Worm (Caenorhabditis elegans) whole organism, L1 larva: Measurements from ENCODE around the gene nlp-58.

Source experiments
- C04F5.9 ChIP-seq: sonication (generic microtip); optimal IDR thresholded peaks from 2 replicates; lab custom pipeline; 2016; ENCODE audit warnings: missing genetic modification characterization, missing compliant biosample characterization
- C34B4.2 ChIP-seq: sonication (generic microtip); optimal IDR thresholded peaks from 2 replicates; lab custom pipeline; 2017; ENCODE audit warnings: mild to moderate bottlenecking, missing genetic modification characterization, missing compliant biosample characterization
- F16B12.6 ChIP-seq: fragments of 150-350 bp; optimal IDR thresholded peaks from 2 replicates; lab custom pipeline; 2014; ENCODE audit warnings: missing biosample characterization, missing genetic modification characterization
- Y116A8C.19 ChIP-seq: sonication (generic microtip); optimal IDR thresholded peaks from 2 replicates; lab custom pipeline; 2016; ENCODE audit warnings: missing compliant biosample characterization, missing genetic modification characterization, borderline replicate concordance
- aly-2 ChIP-seq: fragments of 150-350 bp; optimal IDR thresholded peaks from 2 replicates; lab custom pipeline; 2014; ENCODE audit warnings: missing biosample characterization, missing genetic modification characterization
- blmp-1 ChIP-seq: fragments of 150-350 bp; optimal IDR thresholded peaks from 2 replicates; lab custom pipeline; 2014; ENCODE audit warnings: missing biosample characterization, missing genetic modification characterization
- ceh-82 ChIP-seq, 3 experiments: fragments of 150-350 bp in 1 of 3; sonication (generic microtip) in 2 of 3; optimal IDR thresholded peaks; 2 replicates each; lab custom pipeline; 2014 to 2017; ENCODE audit warnings: missing biosample characterization in 3 of 3, missing genetic modification characterization in 3 of 3
- ceh-88 ChIP-seq: fragments of 200-800 bp; sonication (Bioruptor generic); IDR thresholded peaks from 2 replicates; pipeline ENCODE4 v1.3.6; 2022; ENCODE audit warnings: missing genetic modification characterization, missing compliant biosample characterization
- ces-1 ChIP-seq: fragments of 150-350 bp; optimal IDR thresholded peaks from 2 replicates; lab custom pipeline; 2014; ENCODE audit warnings: missing biosample characterization, missing genetic modification reagents, missing genetic modification characterization
- efl-1 ChIP-seq, 4 experiments: fragments of 150-350 bp; optimal IDR thresholded peaks in 3 of 4; peaks in 1 of 4; 1 replicate in 1 of 4; 2 replicates in 3 of 4; lab custom pipeline; 2014; ENCODE audit warnings: missing biosample characterization in 2 of 4, missing genetic modification characterization in 2 of 4, missing genetic modification reagents in 2 of 4
- efl-3 ChIP-seq: fragments of 200-800 bp; sonication (Bioruptor generic); optimal IDR thresholded peaks from 2 replicates; lab custom pipeline; 2018; ENCODE audit warnings: mild to moderate bottlenecking, missing genetic modification characterization, missing compliant biosample characterization
- egl-13 ChIP-seq: sonication (generic microtip); optimal IDR thresholded peaks from 2 replicates; lab custom pipeline; 2016; ENCODE audit warnings: missing genotype, missing genetic modification reagents, missing genetic modification characterization, missing compliant biosample characterization
- fkh-10 ChIP-seq: sonication (generic microtip); optimal IDR thresholded peaks from 2 replicates; lab custom pipeline; 2017; ENCODE audit warnings: missing biosample characterization, missing genetic modification reagents, missing genetic modification characterization
- fkh-8 ChIP-seq: sonication (generic microtip); optimal IDR thresholded peaks from 2 replicates; lab custom pipeline; 2016; ENCODE audit warnings: mild to moderate bottlenecking, missing genetic modification characterization, missing compliant biosample characterization
- fos-1 ChIP-seq: fragments of 150-350 bp; optimal IDR thresholded peaks from 2 replicates; lab custom pipeline; 2014; ENCODE audit warnings: missing biosample characterization, missing genetic modification characterization
- grh-1 ChIP-seq: fragments of 200-800 bp; sonication (Bioruptor generic); IDR thresholded peaks from 2 replicates; pipeline ENCODE4 v1.3.6; 2022; ENCODE audit warnings: missing genetic modification reagents, missing genetic modification characterization, missing compliant biosample characterization
- hlh-4 ChIP-seq: sonication (generic microtip); optimal IDR thresholded peaks from 2 replicates; lab custom pipeline; 2016; ENCODE audit warnings: mild to moderate bottlenecking, missing genetic modification characterization, missing compliant biosample characterization
- isw-1 ChIP-seq: fragments of 200-800 bp; sonication (Bioruptor generic); IDR thresholded peaks from 2 replicates; pipeline ENCODE4 v1.3.6; 2022; ENCODE audit warnings: missing genetic modification characterization, missing compliant biosample characterization
- jun-1 ChIP-seq: fragments of 150-350 bp; optimal IDR thresholded peaks from 2 replicates; lab custom pipeline; 2014; ENCODE audit warnings: missing biosample characterization, missing genetic modification reagents, missing genetic modification characterization
- lin-14 ChIP-seq: fragments of 200-800 bp; sonication (Bioruptor generic); optimal IDR thresholded peaks from 2 replicates; lab custom pipeline; 2018; ENCODE audit warnings: mild to moderate bottlenecking, missing genetic modification characterization, moderate library complexity, missing compliant biosample characterization
- lin-15B ChIP-seq: fragments of 150-350 bp; sonication (generic microtip); optimal IDR thresholded peaks from 3 replicates; lab custom pipeline; 2014; ENCODE audit warnings: missing biosample characterization, missing genetic modification characterization
- lin-35 ChIP-seq, 2 experiments: fragments of 150-350 bp; optimal IDR thresholded peaks; 2 replicates each; lab custom pipeline; 2014; ENCODE audit warnings: missing biosample characterization in 2 of 2, missing genetic modification characterization in 2 of 2, missing genetic modification reagents in 2 of 2
- lsy-2 ChIP-seq, 2 experiments: fragments of 150-350 bp; optimal IDR thresholded peaks; 2 replicates each; lab custom pipeline; 2014; ENCODE audit warnings: missing biosample characterization in 2 of 2, missing genetic modification characterization in 2 of 2
- mab-9 ChIP-seq: fragments of 200-800 bp; sonication (Bioruptor generic); IDR thresholded peaks from 2 replicates; pipeline ENCODE4 v1.3.6; 2022; ENCODE audit warnings: missing genetic modification reagents, missing genetic modification characterization, missing compliant biosample characterization
- mef-2 ChIP-seq: fragments of 150-350 bp; optimal IDR thresholded peaks from 2 replicates; lab custom pipeline; 2014; ENCODE audit warnings: missing biosample characterization, missing genetic modification characterization
- mep-1 ChIP-seq: fragments of 150-350 bp; optimal IDR thresholded peaks from 2 replicates; lab custom pipeline; 2014; ENCODE audit warnings: missing biosample characterization, missing genetic modification characterization
- nhr-11 ChIP-seq: fragments of 150-350 bp; optimal IDR thresholded peaks from 2 replicates; lab custom pipeline; 2014; ENCODE audit warnings: missing biosample characterization, missing genetic modification characterization
- nhr-12 ChIP-seq: sonication (generic microtip); optimal IDR thresholded peaks from 2 replicates; lab custom pipeline; 2017; ENCODE audit warnings: missing biosample characterization, missing genetic modification characterization
- nhr-19 ChIP-seq: fragments of 200-800 bp; sonication (Bioruptor generic); conservative IDR thresholded peaks from 2 replicates; pipeline ENCODE4 v1.3.6; 2022; ENCODE audit warnings: missing genetic modification characterization, missing compliant biosample characterization
- nhr-20 ChIP-seq: sonication (generic microtip); optimal IDR thresholded peaks from 2 replicates; lab custom pipeline; 2016; ENCODE audit warnings: mild to moderate bottlenecking, missing genetic modification characterization, missing compliant biosample characterization
- nhr-237 ChIP-seq: fragments of 150-350 bp; optimal IDR thresholded peaks from 2 replicates; lab custom pipeline; 2014; ENCODE audit warnings: missing biosample characterization, missing genetic modification characterization
- nhr-47 ChIP-seq: sonication (generic microtip); optimal IDR thresholded peaks from 2 replicates; lab custom pipeline; 2016; ENCODE audit warnings: mild to moderate bottlenecking, missing genetic modification characterization, moderate library complexity, missing compliant biosample characterization
- nhr-76 ChIP-seq: sonication (generic microtip); optimal IDR thresholded peaks from 2 replicates; lab custom pipeline; 2017; ENCODE audit warnings: missing biosample characterization, missing genetic modification characterization
- nhr-77 ChIP-seq: fragments of 150-350 bp; optimal IDR thresholded peaks from 2 replicates; lab custom pipeline; 2014; ENCODE audit warnings: missing biosample characterization, missing genetic modification characterization
- nhr-90 ChIP-seq: sonication (generic microtip); optimal IDR thresholded peaks from 2 replicates; lab custom pipeline; 2016; ENCODE audit warnings: mild to moderate bottlenecking, missing genetic modification characterization, missing compliant biosample characterization; ENCODE audit not compliant: poor library complexity
- pax-3 ChIP-seq: fragments of 200-800 bp; sonication (Bioruptor generic); optimal IDR thresholded peaks from 2 replicates; lab custom pipeline; 2018; ENCODE audit warnings: mild to moderate bottlenecking, missing genetic modification characterization, moderate library complexity, missing compliant biosample characterization
- pqm-1 ChIP-seq: sonication (generic microtip); optimal IDR thresholded peaks from 3 replicates; lab custom pipeline; 2017; ENCODE audit warnings: missing biosample characterization, missing genetic modification characterization
- rnt-1 ChIP-seq: sonication (generic microtip); optimal IDR thresholded peaks from 2 replicates; lab custom pipeline; 2016; ENCODE audit warnings: mild to moderate bottlenecking, missing genetic modification characterization, moderate library complexity, missing compliant biosample characterization
- skn-1 ChIP-seq: fragments of 150-350 bp; optimal IDR thresholded peaks from 2 replicates; lab custom pipeline; 2014; ENCODE audit warnings: missing biosample characterization, missing genetic modification characterization
- sox-4 ChIP-seq: sonication (generic microtip); optimal IDR thresholded peaks from 2 replicates; lab custom pipeline; 2016; ENCODE audit warnings: missing genetic modification characterization, missing compliant biosample characterization
- sptf-1 ChIP-seq: fragments of 150-350 bp; optimal IDR thresholded peaks from 2 replicates; lab custom pipeline; 2014; ENCODE audit warnings: missing biosample characterization, missing genetic modification characterization
- swsn-7 ChIP-seq: sonication (generic microtip); optimal IDR thresholded peaks from 2 replicates; lab custom pipeline; 2016; ENCODE audit warnings: missing genetic modification characterization, missing compliant biosample characterization
- unc-86 ChIP-seq: sonication (generic microtip); optimal IDR thresholded peaks from 2 replicates; lab custom pipeline; 2016; ENCODE audit warnings: missing genetic modification characterization, missing compliant biosample characterization
- vab-15 ChIP-seq: sonication (generic microtip); optimal IDR thresholded peaks from 2 replicates; lab custom pipeline; 2017; ENCODE audit warnings: missing genotype, mild to moderate bottlenecking, missing genetic modification characterization, missing compliant biosample characterization
- xbp-1 ChIP-seq: sonication (generic microtip); optimal IDR thresholded peaks from 2 replicates; lab custom pipeline; 2016; ENCODE audit warnings: missing genetic modification characterization, missing compliant biosample characterization
- zag-1 ChIP-seq: fragments of 150-350 bp; optimal IDR thresholded peaks from 2 replicates; lab custom pipeline; 2014; ENCODE audit warnings: missing biosample characterization, missing genetic modification characterization
- ztf-4 ChIP-seq: fragments of 150-350 bp; optimal IDR thresholded peaks from 2 replicates; lab custom pipeline; 2014; ENCODE audit warnings: missing biosample characterization, missing genetic modification characterization

The nlp-58 gene

ce11 chrV:9977211-9977610 is 28.5 kb upstream of the nlp-58 start:
- no peak for TF ChIP-seq nhr-11
- TF ChIP-seq lin-14, result peak; percentile 18
- TF ChIP-seq fos-1 (tag; lab: Kevin White, UChicago), result no peak
- TF ChIP-seq nhr-90 (tag; lab: Kevin White, UChicago), result no peak
- TF ChIP-seq sptf-1 (tag; lab: Kevin White, UChicago), result no peak
- TF ChIP-seq pax-3 (tag; lab: Kevin White, UChicago), result no peak

DNA sequence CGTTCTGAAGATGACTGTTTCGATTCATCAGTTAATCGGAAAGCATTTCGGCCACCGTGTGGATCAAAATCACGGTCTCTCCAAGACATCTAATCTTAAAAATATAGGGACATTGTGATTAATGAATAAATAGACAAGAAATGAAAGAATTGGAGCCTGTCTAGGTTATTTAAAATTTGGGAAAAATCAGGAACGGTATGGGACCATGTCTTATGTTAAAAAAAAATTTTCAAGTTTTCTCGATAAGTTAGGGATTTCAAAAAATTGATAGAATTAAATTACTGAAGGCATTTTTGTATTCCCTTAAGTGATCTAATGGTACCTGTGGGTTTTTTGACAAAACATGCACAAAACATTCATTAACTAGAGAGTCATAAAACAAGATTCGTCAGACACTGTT is 27.4 kb upstream of the nlp-58 start, which contains the start of gene unc-41:
unc-41 (minus strand) TSS at position 101 of the 400 bp plus-strand sequence.
- no peak for TF ChIP-seq nhr-12

- no peak for TF ChIP-seq sox-4
- TF ChIP-seq nhr-47 (tag; lab: Kevin White, UChicago), result peak; percentile 31
- peak; percentile 13; the same call in 1 of the 2 replicates for TF ChIP-seq isw-1
- TF ChIP-seq grh-1 (GFP tag; lab: Robert Waterston, UW), result no peak
- peak; percentile 35 for TF ChIP-seq fkh-8 (tag; lab: Kevin White, UChicago)
- TF ChIP-seq fkh-10, result peak; percentile 67
- TF ChIP-seq lin-14, result peak; percentile 82
- TF ChIP-seq Y116A8C.19, result no peak
- peak; percentile 17 for TF ChIP-seq egl-13 (tag; lab: Kevin White, UChicago)
- no peak for TF ChIP-seq nhr-76 (tag; lab: Kevin White, UChicago)
- no peak for TF ChIP-seq nhr-19 (GFP tag; lab: Robert Waterston, UW)
- TF ChIP-seq efl-1 (optimal IDR thresholded peaks at IDR 0.05; lab: Kevin White, UChicago), result no peak
- TF ChIP-seq efl-1 (GFP tag; optimal IDR thresholded peaks at IDR 0.05 in 1 of 2; lab: Kevin White, UChicago), result peak in 1 of 2 experiments; percentile 72
- TF ChIP-seq ceh-82 (tag; optimal IDR thresholded peaks at IDR 0.05; lab: Kevin White, UChicago), result peak in 1 of 3 experiments; percentile 10
- TF ChIP-seq F16B12.6 (tag; lab: Kevin White, UChicago), result no peak
- TF ChIP-seq skn-1, result no peak
- TF ChIP-seq, all 84 proteins: peak for 8
Observed at ce11 chrV:9974264-9974663, 25.5 kb upstream of the nlp-58 start.

DNA sequence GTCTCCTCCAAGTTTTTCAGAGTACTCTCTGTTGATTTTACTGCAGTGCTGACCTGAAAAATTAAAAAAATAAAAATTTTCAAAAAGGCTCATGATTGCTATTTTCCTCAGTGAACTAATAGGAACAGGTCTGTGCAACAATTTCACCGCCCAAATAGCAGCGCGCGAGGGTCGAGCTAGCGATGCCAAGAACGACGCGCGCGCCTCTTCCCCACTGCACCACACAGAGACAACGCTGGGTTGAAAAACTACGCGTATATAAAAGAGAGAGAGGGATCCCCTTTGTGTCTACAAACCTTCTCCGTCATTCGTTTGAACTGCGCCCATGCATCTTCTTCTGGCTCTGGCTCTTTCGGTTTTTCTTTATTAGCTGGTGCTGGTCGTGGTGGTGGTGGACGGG is 21.4 kb upstream of the nlp-58 start:
- peak; percentile 4 for TF ChIP-seq jun-1
- TF ChIP-seq unc-86, result peak; percentile 55
- TF ChIP-seq aly-2 (tag; lab: Kevin White, UChicago), result no peak
- TF ChIP-seq blmp-1, result no peak
- peak; percentile 49 to 52 for TF ChIP-seq lsy-2 (tag; optimal IDR thresholded peaks at IDR 0.05; lab: Kevin White, UChicago)
- TF ChIP-seq efl-3, result no peak
- no peak for TF ChIP-seq hlh-4 (tag; lab: Kevin White, UChicago)
- no peak for TF ChIP-seq pqm-1 (tag; lab: Kevin White, UChicago)
- peak; percentile 37 for TF ChIP-seq egl-13 (tag; lab: Kevin White, UChicago)
- TF ChIP-seq nhr-237, result no peak
- no peak for TF ChIP-seq zag-1 (tag; lab: Kevin White, UChicago)
- no peak for TF ChIP-seq vab-15
- TF ChIP-seq swsn-7, result peak; percentile 72
- no peak for TF ChIP-seq ces-1 (GFP tag; lab: Kevin White, UChicago)
- peak; percentile 65 for TF ChIP-seq nhr-77 (tag; lab: Kevin White, UChicago)
- TF ChIP-seq ztf-4 (tag; lab: Kevin White, UChicago), result no peak
- peak; percentile 45 to 74 for TF ChIP-seq lin-35 (GFP tag; optimal IDR thresholded peaks at IDR 0.05; lab: Kevin White, UChicago)
- peak; percentile 47 for TF ChIP-seq nhr-90 (tag; lab: Kevin White, UChicago)
- peak; percentile 47 for TF ChIP-seq pax-3 (tag; lab: Kevin White, UChicago)
- TF ChIP-seq rnt-1 (tag; lab: Kevin White, UChicago), result peak; percentile 76
- TF ChIP-seq C04F5.9 (tag; lab: Kevin White, UChicago), result peak; percentile 22
- TF ChIP-seq lin-14, result peak; percentile 76
- 0 out of 2 replicates have a peak, but pooled peaks have one; percentile 44 for TF ChIP-seq ceh-88 (GFP tag; lab: Robert Waterston, UW)
- peak; percentile 36 for TF ChIP-seq lin-15B
- peak; percentile 72 for TF ChIP-seq nhr-20 (tag; lab: Kevin White, UChicago)
- 0 out of 2 replicates have a peak, but pooled peaks have one; percentile 33 for TF ChIP-seq mab-9 (GFP tag; lab: Robert Waterston, UW)
- peak; percentile 72 for TF ChIP-seq mep-1
- peak; percentile 48 for TF ChIP-seq fkh-8 (tag; lab: Kevin White, UChicago)
- TF ChIP-seq nhr-19 (GFP tag; lab: Robert Waterston, UW), result peak; percentile 64
- no peak for TF ChIP-seq mef-2 (tag; lab: Kevin White, UChicago)
- TF ChIP-seq xbp-1 (tag; lab: Kevin White, UChicago), result peak; percentile 54
- TF ChIP-seq C34B4.2 (tag; lab: Kevin White, UChicago), result no peak
- TF ChIP-seq isw-1, result no peak
